Worm (Caenorhabditis elegans) whole organism, young adult: ENCODE data around the gene glct-6.

Experiments
- madf-8 ChIP-seq: fragments of 200-800 bp; sonication (Bioruptor generic); conservative IDR thresholded peaks from 2 replicates; pipeline ENCODE4 v1.3.6; 2022; ENCODE audit warnings: missing genetic modification reagents, missing genetic modification characterization, missing compliant biosample characterization
- snpc-4 ChIP-seq, 5 experiments: fragments of 150-350 bp in 1 of 5; sonication (generic microtip) in 4 of 5; optimal IDR thresholded peaks; 2 replicates each; lab custom pipeline; 2014 to 2018; ENCODE audit warnings: missing genetic modification characterization in 5 of 5, missing biosample characterization in 3 of 5, antibody characterized with exemption in 2 of 5, mild to moderate bottlenecking in 2 of 5, missing compliant biosample characterization in 2 of 5, missing genotype in 2 of 5, moderate library complexity in 2 of 5, missing genetic modification reagents in 1 of 5

DNA sequence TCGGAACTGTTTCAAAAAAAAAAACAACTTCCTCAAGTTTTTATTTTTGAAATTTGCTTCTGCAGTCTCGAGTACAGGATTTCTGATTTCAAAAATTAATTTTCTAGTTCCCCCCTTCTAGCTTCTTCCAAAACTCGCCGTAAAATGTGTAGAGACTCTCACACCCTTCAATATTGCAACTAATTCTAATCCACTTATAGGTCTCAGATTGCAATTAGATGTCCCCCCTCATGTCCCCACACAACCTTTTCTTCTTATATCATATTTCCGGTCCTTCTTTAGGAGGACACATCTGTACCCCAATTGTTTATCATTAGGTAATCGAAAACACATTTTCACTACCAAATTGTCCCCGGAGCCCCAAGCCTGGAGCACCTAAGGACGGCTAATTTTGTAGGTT, 56.5 kb downstream of the glct-6 start:
- TF ChIP-seq madf-8 (GFP tag; lab: Robert Waterston, UW), result no peak
- no peak for TF ChIP-seq snpc-4 (GFP tag; optimal IDR thresholded peaks at IDR 0.05; lab: Kevin White, UChicago)
- no peak for TF ChIP-seq snpc-4 (tag; optimal IDR thresholded peaks at IDR 0.05; lab: Kevin White, UChicago)
